Fruit fly (Drosophila melanogaster) whole organism, embryonic: ENCODE results near the gene asun.

ENCODE experiments used
- Abd-B ChIP-seq: fragments of 200-800 bp; sonication (Bioruptor generic); optimal IDR thresholded peaks from 2 replicates; lab custom pipeline; 2018; ENCODE audit warnings: missing biosample characterization, mild to moderate bottlenecking, missing genetic modification characterization, moderate library complexity
- Ada2b ChIP-seq: fragments of 200-800 bp; sonication (Bioruptor generic); IDR thresholded peaks from 2 replicates; pipeline ENCODE4 v1.3.6; 2022; ENCODE audit warnings: missing biosample characterization, missing genetic modification characterization
- CG10267 ChIP-seq: fragments of 200-800 bp; sonication (Bioruptor generic); optimal IDR thresholded peaks from 2 replicates; lab custom pipeline; 2018; ENCODE audit warnings: missing biosample characterization, mild to moderate bottlenecking, missing genetic modification characterization, moderate library complexity
- CG10654 ChIP-seq: fragments of 200-800 bp; sonication (Bioruptor generic); optimal IDR thresholded peaks from 2 replicates; lab custom pipeline; 2016; ENCODE audit warnings: missing biosample characterization, missing genetic modification characterization
- CG11696 ChIP-seq: fragments of 200-800 bp; sonication (Bioruptor generic); IDR thresholded peaks from 2 replicates; pipeline ENCODE4 v1.3.6; 2022; ENCODE audit warnings: missing biosample characterization, missing genetic modification characterization
- CG15011 ChIP-seq: fragments of 200-800 bp; sonication (Bioruptor generic); optimal IDR thresholded peaks from 3 replicates; lab custom pipeline; 2018; ENCODE audit warnings: missing biosample characterization, mild to moderate bottlenecking, missing genetic modification characterization
- CG2129 ChIP-seq: fragments of 200-800 bp; sonication (Bioruptor generic); IDR thresholded peaks from 2 replicates; pipeline ENCODE4 v1.3.6; 2022; ENCODE audit warnings: missing biosample characterization, missing genetic modification characterization; ENCODE audit not compliant: partially characterized antibody
- CG31224 ChIP-seq: fragments of 200-800 bp; sonication (Bioruptor generic); IDR thresholded peaks from 2 replicates; pipeline ENCODE4 v1.3.6; 2022; ENCODE audit warnings: missing biosample characterization, missing genetic modification characterization
- CG3163 ChIP-seq: fragments of 200-800 bp; sonication (Bioruptor generic); optimal IDR thresholded peaks from 3 replicates; lab custom pipeline; 2016; ENCODE audit warnings: missing biosample characterization, missing genetic modification characterization
- CG4820 ChIP-seq: fragments of 200-800 bp; sonication (Bioruptor generic); optimal IDR thresholded peaks from 3 replicates; lab custom pipeline; 2016; ENCODE audit warnings: missing biosample characterization, missing genetic modification characterization
- CG4854 ChIP-seq: fragments of 200-800 bp; sonication (Bioruptor generic); optimal IDR thresholded peaks from 2 replicates; lab custom pipeline; 2016; ENCODE audit warnings: missing biosample characterization, missing genetic modification characterization, inconsistent platforms
- CG5953 ChIP-seq: fragments of 200-800 bp; sonication (Bioruptor generic); IDR thresholded peaks from 2 replicates; pipeline ENCODE4 v1.3.6; 2022; ENCODE audit warnings: missing biosample characterization, missing genetic modification characterization
- CG6765 ChIP-seq: fragments of 200-800 bp; sonication (Bioruptor generic); optimal IDR thresholded peaks from 3 replicates; lab custom pipeline; 2017; ENCODE audit warnings: missing biosample characterization, mild to moderate bottlenecking, missing genetic modification characterization
- CG7839 ChIP-seq: fragments of 200-800 bp; sonication (Bioruptor generic); optimal IDR thresholded peaks from 3 replicates; lab custom pipeline; 2018; ENCODE audit warnings: missing biosample characterization, mild to moderate bottlenecking, missing genetic modification characterization, moderate library complexity
- CG9437 ChIP-seq: fragments of 200-800 bp; sonication (Bioruptor generic); optimal IDR thresholded peaks from 2 replicates; lab custom pipeline; 2018; ENCODE audit warnings: missing biosample characterization, mild to moderate bottlenecking, missing genetic modification characterization
- CG9609 ChIP-seq: fragments of 200-800 bp; sonication (Bioruptor generic); optimal IDR thresholded peaks from 3 replicates; lab custom pipeline; 2016; ENCODE audit warnings: missing biosample characterization, missing genetic modification characterization
- Elba2 ChIP-seq: fragments of 200-800 bp; sonication (Bioruptor generic); optimal IDR thresholded peaks from 3 replicates; lab custom pipeline; 2016; ENCODE audit warnings: missing biosample characterization, missing genetic modification characterization
- HLH54F ChIP-seq: fragments of 200-800 bp; sonication (Bioruptor generic); optimal IDR thresholded peaks from 3 replicates; lab custom pipeline; 2016; ENCODE audit warnings: missing biosample characterization, missing genetic modification characterization
- Hr51 ChIP-seq, 2 experiments: fragments of 200-800 bp; sonication (Bioruptor generic); optimal IDR thresholded peaks; 2 replicates in 1 of 2; 3 replicates in 1 of 2; lab custom pipeline; 2016 to 2018; ENCODE audit warnings: missing biosample characterization in 2 of 2, missing genetic modification characterization in 2 of 2, mild to moderate bottlenecking in 1 of 2, moderate library complexity in 1 of 2
- MTF-1 ChIP-seq: fragments of 200-800 bp; sonication (Bioruptor generic); optimal IDR thresholded peaks from 2 replicates; lab custom pipeline; 2018; ENCODE audit warnings: missing biosample characterization, mild to moderate bottlenecking, missing genetic modification characterization, borderline replicate concordance
- Max ChIP-seq: fragments of 200-800 bp; sonication (Bioruptor generic); optimal IDR thresholded peaks from 2 replicates; lab custom pipeline; 2016; ENCODE audit warnings: missing biosample characterization, mild to moderate bottlenecking, missing genetic modification characterization
- Mrtf ChIP-seq: fragments of 200-800 bp; sonication (Bioruptor generic); IDR thresholded peaks from 3 replicates; pipeline ENCODE4 v1.3.6; 2022; ENCODE audit warnings: missing biosample characterization, missing genetic modification characterization
- Nf-YA ChIP-seq: fragments of 200-800 bp; sonication (Bioruptor generic); IDR thresholded peaks from 2 replicates; pipeline ENCODE4 v1.3.6; 2022; ENCODE audit warnings: missing biosample characterization, missing genetic modification characterization
- Oli ChIP-seq: fragments of 200-800 bp; sonication (Bioruptor generic); optimal IDR thresholded peaks from 2 replicates; lab custom pipeline; 2018; ENCODE audit warnings: missing biosample characterization, mild to moderate bottlenecking, missing genetic modification characterization, moderate library complexity
- Pdp1 ChIP-seq, 2 experiments: fragments of 200-800 bp; sonication (Bioruptor generic); optimal IDR thresholded peaks; 3 replicates each; lab custom pipeline; 2016; ENCODE audit warnings: missing biosample characterization in 2 of 2, missing genetic modification characterization in 2 of 2, mild to moderate bottlenecking in 1 of 2, moderate library complexity in 1 of 2
- Tbp ChIP-seq: fragments of >200 bp; optimal IDR thresholded peaks from 2 replicates; lab custom pipeline; 2018; ENCODE audit warnings: missing biosample characterization, missing genetic modification characterization
- amos ChIP-seq: fragments of 200-800 bp; sonication (Bioruptor generic); IDR thresholded peaks from 2 replicates; pipeline ENCODE4 v1.3.6; 2022; ENCODE audit warnings: missing biosample characterization, missing genetic modification characterization; ENCODE audit not compliant: partially characterized antibody
- aop ChIP-seq: fragments of 200-800 bp; sonication (Bioruptor generic); IDR thresholded peaks from 2 replicates; pipeline ENCODE4 v1.3.6; 2022; ENCODE audit warnings: missing biosample characterization, missing genetic modification characterization
- ap ChIP-seq: fragments of 200-800 bp; sonication (Bioruptor generic); IDR thresholded peaks from 2 replicates; pipeline ENCODE4 v1.3.6; 2022; ENCODE audit warnings: missing biosample characterization, missing genetic modification characterization
- bab2 ChIP-seq: fragments of 200-800 bp; sonication (Bioruptor generic); optimal IDR thresholded peaks from 2 replicates; lab custom pipeline; 2016; ENCODE audit warnings: missing biosample characterization, missing genetic modification characterization
- br ChIP-seq: fragments of >200 bp; optimal IDR thresholded peaks from 2 replicates; lab custom pipeline; 2017
- cas ChIP-seq: fragments of 200-800 bp; sonication (Bioruptor generic); IDR thresholded peaks from 2 replicates; pipeline ENCODE4 v1.3.6; 2022; ENCODE audit warnings: missing biosample characterization, missing genetic modification characterization
- cg ChIP-seq: fragments of 200-800 bp; sonication (Bioruptor generic); optimal IDR thresholded peaks from 3 replicates; lab custom pipeline; 2019; ENCODE audit warnings: missing biosample characterization, mild to moderate bottlenecking, missing genetic modification characterization, moderate library complexity
- dan ChIP-seq: fragments of 200-800 bp; sonication (Bioruptor generic); IDR thresholded peaks from 2 replicates; pipeline ENCODE4 v1.3.6; 2022; ENCODE audit warnings: missing biosample characterization, missing genetic modification characterization
- danr ChIP-seq: fragments of 200-800 bp; sonication (Bioruptor generic); IDR thresholded peaks from 2 replicates; pipeline ENCODE4 v1.3.6; 2022; ENCODE audit warnings: missing biosample characterization, missing genetic modification characterization
- en ChIP-seq: fragments of 200-800 bp; sonication (Bioruptor generic); optimal IDR thresholded peaks from 2 replicates; lab custom pipeline; 2016; ENCODE audit warnings: missing biosample characterization, missing genetic modification characterization
- fd64A ChIP-seq: fragments of 200-800 bp; sonication (Bioruptor generic); optimal IDR thresholded peaks from 3 replicates; lab custom pipeline; 2018; ENCODE audit warnings: missing biosample characterization, mild to moderate bottlenecking, missing genetic modification characterization
- gfzf ChIP-seq: fragments of 200-800 bp; sonication (Bioruptor generic); optimal IDR thresholded peaks from 2 replicates; lab custom pipeline; 2016; ENCODE audit warnings: missing biosample characterization, mild to moderate bottlenecking, missing genetic modification characterization, moderate library complexity
- gsb ChIP-seq: fragments of 200-800 bp; sonication (Bioruptor generic); IDR thresholded peaks from 2 replicates; pipeline ENCODE4 v1.3.6; 2022; ENCODE audit warnings: missing biosample characterization, missing genetic modification characterization
- oc ChIP-seq: fragments of 200-800 bp; sonication (Bioruptor generic); optimal IDR thresholded peaks from 2 replicates; lab custom pipeline; 2018; ENCODE audit warnings: missing biosample characterization, mild to moderate bottlenecking, missing genetic modification characterization, moderate library complexity
- pfk ChIP-seq: fragments of 200-800 bp; sonication (Bioruptor generic); optimal IDR thresholded peaks from 2 replicates; lab custom pipeline; 2018; ENCODE audit warnings: missing biosample characterization, mild to moderate bottlenecking, missing genetic modification characterization, moderate library complexity
- row ChIP-seq: fragments of 200-800 bp; sonication (Bioruptor generic); IDR thresholded peaks from 3 replicates; pipeline ENCODE4 v1.3.6; 2022; ENCODE audit warnings: missing biosample characterization, missing genetic modification characterization
- schlank ChIP-seq: fragments of 200-800 bp; sonication (Bioruptor generic); optimal IDR thresholded peaks from 2 replicates; lab custom pipeline; 2018; ENCODE audit warnings: missing biosample characterization, mild to moderate bottlenecking, missing genetic modification characterization
- sd ChIP-seq: fragments of 200-800 bp; sonication (Bioruptor generic); optimal IDR thresholded peaks from 3 replicates; lab custom pipeline; 2018; ENCODE audit warnings: missing biosample characterization, mild to moderate bottlenecking, missing genetic modification characterization, moderate library complexity
- sens-2 ChIP-seq: fragments of 200-800 bp; sonication (Bioruptor generic); IDR thresholded peaks from 2 replicates; pipeline ENCODE4 v1.3.6; 2022; ENCODE audit warnings: missing biosample characterization, missing genetic modification characterization
- so ChIP-seq: fragments of 200-800 bp; sonication (Bioruptor generic); IDR thresholded peaks from 3 replicates; pipeline ENCODE4 v1.3.6; 2022; ENCODE audit warnings: missing biosample characterization, missing genetic modification characterization
- sug ChIP-seq: fragments of 200-800 bp; optimal IDR thresholded peaks from 2 replicates; lab custom pipeline; 2019; ENCODE audit warnings: missing biosample characterization, mild to moderate bottlenecking, missing genetic modification characterization, moderate library complexity
- tio ChIP-seq: fragments of 200-800 bp; sonication (Bioruptor generic); optimal IDR thresholded peaks from 2 replicates; lab custom pipeline; 2017; ENCODE audit warnings: missing biosample characterization, missing genetic modification characterization, inconsistent platforms
- toy ChIP-seq: fragments of 200-800 bp; sonication (Bioruptor generic); IDR thresholded peaks from 2 replicates; pipeline ENCODE4 v1.3.6; 2022; ENCODE audit warnings: missing biosample characterization, missing genetic modification characterization
- zfh2 ChIP-seq: fragments of 200-800 bp; sonication (Bioruptor generic); optimal IDR thresholded peaks from 2 replicates; lab custom pipeline; 2016; ENCODE audit warnings: missing biosample characterization, missing genetic modification characterization

Gene asun

dm6 chr3R:16236713-16237641 lies 27.1 kb upstream of the asun start (continued):
- peak; percentile 98 for TF ChIP-seq Oli (tag; lab: Kevin White, UChicago)
- no peak for TF ChIP-seq toy
- peak; percentile 92 for TF ChIP-seq pfk (GFP tag; lab: Kevin White, UChicago)
- no peak for TF ChIP-seq Tbp
- TF ChIP-seq Ada2b (GFP tag; lab: Robert Waterston, UW), result no peak
- peak; percentile 73 to 89 for TF ChIP-seq Pdp1 (GFP tag; optimal IDR thresholded peaks at IDR 0.05; lab: Kevin White, UChicago)
- TF ChIP-seq so (GFP tag; lab: Robert Waterston, UW), result no peak
- peak; percentile 41 for TF ChIP-seq cg (GFP tag; lab: Kevin White, UChicago)
- peak; percentile 81 for TF ChIP-seq MTF-1
- TF ChIP-seq gfzf (GFP tag; lab: Kevin White, UChicago), result peak; percentile 3
- TF ChIP-seq Mrtf, result no peak
- TF ChIP-seq Max, result peak; percentile 83
- peak; percentile 96 for TF ChIP-seq CG10654
- peak; percentile 84 for TF ChIP-seq zfh2 (GFP tag; lab: Kevin White, UChicago)
- peak; percentile 38 for TF ChIP-seq en (GFP tag; lab: Kevin White, UChicago)
- TF ChIP-seq sug (tag; lab: Kevin White, UChicago), result peak; percentile 94
- no peak for TF ChIP-seq gsb (GFP tag; lab: Robert Waterston, UW)
- TF ChIP-seq br (lab: Kevin White, UChicago), result no peak
- TF ChIP-seq CG9437 (GFP tag; lab: Kevin White, UChicago), result peak; percentile 94
- no peak for TF ChIP-seq ap (GFP tag; lab: Robert Waterston, UW)
- no peak for TF ChIP-seq row (GFP tag; lab: Robert Waterston, UW)
- no peak for TF ChIP-seq dan (GFP tag; lab: Robert Waterston, UW)
- peak; percentile 80 for TF ChIP-seq CG3163
- peak; percentile 82 for TF ChIP-seq sd (tag; lab: Kevin White, UChicago)
- no peak for TF ChIP-seq CG31224 (GFP tag; lab: Robert Waterston, UW)
- peak; percentile 92 for TF ChIP-seq schlank (tag; lab: Kevin White, UChicago)
- TF ChIP-seq CG2129, result no peak
- no peak for TF ChIP-seq cas (GFP tag; lab: Robert Waterston, UW)
- TF ChIP-seq Elba2 (GFP tag; lab: Kevin White, UChicago), result peak; percentile 24
- peak; percentile 82 to 99 for TF ChIP-seq Hr51 (GFP tag; optimal IDR thresholded peaks at IDR 0.05; lab: Kevin White, UChicago)
- TF ChIP-seq CG9609, result peak; percentile 67
- TF ChIP-seq CG7839 (tag; lab: Kevin White, UChicago), result peak; percentile 99
- TF ChIP-seq amos (GFP tag; lab: Robert Waterston, UW), result no peak
- TF ChIP-seq danr (GFP tag; lab: Robert Waterston, UW), result no peak
- peak; percentile 88 for TF ChIP-seq CG4854 (GFP tag; lab: Kevin White, UChicago)
- TF ChIP-seq aop (GFP tag; lab: Robert Waterston, UW), result no peak
- TF ChIP-seq bab2 (GFP tag; lab: Kevin White, UChicago), result peak; percentile 88
- peak; percentile 97 for TF ChIP-seq Abd-B (GFP tag; lab: Kevin White, UChicago)
- TF ChIP-seq CG4820 (GFP tag; lab: Kevin White, UChicago), result peak; percentile 96
- TF ChIP-seq HLH54F (GFP tag; lab: Kevin White, UChicago), result peak; percentile 74
- no peak for TF ChIP-seq CG5953 (GFP tag; lab: Robert Waterston, UW)
- TF ChIP-seq oc (tag; lab: Kevin White, UChicago), result peak; percentile 99
- TF ChIP-seq CG11696 (GFP tag; lab: Robert Waterston, UW), result no peak
- TF ChIP-seq tio (GFP tag; lab: Kevin White, UChicago), result peak; percentile 96
- TF ChIP-seq CG10267 (tag; lab: Kevin White, UChicago), result peak; percentile 96
- TF ChIP-seq CG6765 (GFP tag; lab: Kevin White, UChicago), result peak; percentile 98
- TF ChIP-seq sens-2 (GFP tag; lab: Robert Waterston, UW), result no peak
- TF ChIP-seq CG15011 (GFP tag; lab: Kevin White, UChicago), result peak; percentile 97
- TF ChIP-seq fd64A (GFP tag; lab: Kevin White, UChicago), result peak; percentile 90
- no peak for TF ChIP-seq Nf-YA (GFP tag; lab: Robert Waterston, UW)
